Worm (Caenorhabditis elegans) whole organism, young adult: Measurements from ENCODE around the gene Y54G2A.76.

Experiments
- B0019.2 ChIP-seq: fragments of 200-800 bp; sonication (Bioruptor generic); conservative IDR thresholded peaks from 2 replicates; pipeline ENCODE4 v1.3.6; 2022; ENCODE audit warnings: missing genetic modification reagents, missing genetic modification characterization, missing compliant biosample characterization
- F22D6.2 ChIP-seq: sonication (generic microtip); optimal IDR thresholded peaks from 2 replicates; lab custom pipeline; 2016; ENCODE audit warnings: mild to moderate bottlenecking, missing genetic modification characterization, missing compliant biosample characterization
- K12H6.12 ChIP-seq: fragments of 200-800 bp; sonication (Bioruptor generic); optimal IDR thresholded peaks from 2 replicates; lab custom pipeline; 2018; ENCODE audit warnings: mild to moderate bottlenecking, missing genetic modification characterization, missing compliant biosample characterization
- T07F8.4 ChIP-seq: sonication (generic microtip); optimal IDR thresholded peaks from 2 replicates; lab custom pipeline; 2016; ENCODE audit warnings: mild to moderate bottlenecking, missing genetic modification characterization, moderate library complexity, missing compliant biosample characterization
- Y53F4B.3 ChIP-seq: fragments of 200-800 bp; sonication (Bioruptor generic); IDR thresholded peaks from 2 replicates; pipeline ENCODE4 v1.3.6; 2022; ENCODE audit warnings: missing genetic modification reagents, missing genetic modification characterization, missing compliant biosample characterization
- Y53G8AR.9 ChIP-seq: fragments of 200-800 bp; sonication (Bioruptor generic); conservative IDR thresholded peaks from 2 replicates; pipeline ENCODE4 v1.3.6; 2022; ENCODE audit warnings: missing genetic modification reagents, missing genetic modification characterization, missing compliant biosample characterization
- akir-1 ChIP-seq: fragments of 200-800 bp; sonication (Bioruptor generic); optimal IDR thresholded peaks from 2 replicates; lab custom pipeline; 2018; ENCODE audit warnings: mild to moderate bottlenecking, missing genetic modification characterization, moderate library complexity, missing compliant biosample characterization
- ama-1 ChIP-seq, 3 experiments: fragments of 150-350 bp in 1 of 3; sonication (generic microtip) in 2 of 3; optimal IDR thresholded peaks; 2 replicates each; lab custom pipeline; 2014 to 2018; ENCODE audit warnings: missing biosample characterization in 2 of 3, missing genetic modification characterization in 2 of 3, missing genetic modification reagents in 2 of 3
- atf-7 ChIP-seq: sonication (generic microtip); optimal IDR thresholded peaks from 2 replicates; lab custom pipeline; 2017; ENCODE audit warnings: mild to moderate bottlenecking, missing genetic modification characterization, missing compliant biosample characterization
- attf-5 ChIP-seq: fragments of 200-800 bp; sonication (Bioruptor generic); optimal IDR thresholded peaks from 2 replicates; lab custom pipeline; 2018; ENCODE audit warnings: mild to moderate bottlenecking, missing genetic modification characterization, missing compliant biosample characterization
- attf-6 ChIP-seq: fragments of 200-800 bp; sonication (Bioruptor generic); IDR thresholded peaks from 2 replicates; pipeline ENCODE4 v1.3.6; 2022; ENCODE audit warnings: missing genetic modification reagents, missing genetic modification characterization, missing compliant biosample characterization
- ceh-79 ChIP-seq: sonication (generic microtip); optimal IDR thresholded peaks from 2 replicates; lab custom pipeline; 2017; ENCODE audit warnings: mild to moderate bottlenecking, missing genetic modification characterization, missing compliant biosample characterization
- chd-7 ChIP-seq: sonication (generic microtip); optimal IDR thresholded peaks from 2 replicates; lab custom pipeline; 2016; ENCODE audit warnings: mild to moderate bottlenecking, missing genetic modification characterization, moderate library complexity, missing compliant biosample characterization
- dpl-1 ChIP-seq: fragments of 150-350 bp; optimal IDR thresholded peaks from 2 replicates; lab custom pipeline; 2014; ENCODE audit warnings: missing biosample characterization, missing genetic modification reagents, missing genetic modification characterization
- ets-4 ChIP-seq: fragments of 200-800 bp; sonication (Bioruptor generic); optimal IDR thresholded peaks from 2 replicates; lab custom pipeline; 2018; ENCODE audit warnings: mild to moderate bottlenecking, missing genetic modification characterization, missing compliant biosample characterization
- fkh-3 ChIP-seq: sonication (generic microtip); optimal IDR thresholded peaks from 2 replicates; lab custom pipeline; 2016; ENCODE audit warnings: mild to moderate bottlenecking, missing genetic modification characterization, missing compliant biosample characterization
- lag-1 ChIP-seq: fragments of 200-800 bp; sonication (Bioruptor generic); IDR thresholded peaks from 2 replicates; pipeline ENCODE4 v1.3.6; 2022; ENCODE audit warnings: missing genetic modification reagents, missing genetic modification characterization, missing compliant biosample characterization
- let-526 ChIP-seq: fragments of 200-800 bp; sonication (Bioruptor generic); IDR thresholded peaks from 2 replicates; pipeline ENCODE4 v1.3.6; 2022; ENCODE audit warnings: missing genetic modification reagents, missing genetic modification characterization, missing compliant biosample characterization
- let-607 ChIP-seq, 2 experiments: fragments of 200-800 bp in 1 of 2; sonication (Bioruptor generic) in 1 of 2; sonication (generic microtip) in 1 of 2; optimal IDR thresholded peaks; 2 replicates each; lab custom pipeline; 2016 to 2018; ENCODE audit warnings: mild to moderate bottlenecking in 2 of 2, missing compliant biosample characterization in 2 of 2, missing genetic modification characterization in 2 of 2, moderate library complexity in 2 of 2, missing genotype in 1 of 2
- lsl-1 ChIP-seq: fragments of 200-800 bp; sonication (Bioruptor generic); optimal IDR thresholded peaks from 2 replicates; lab custom pipeline; 2018; ENCODE audit warnings: mild to moderate bottlenecking, missing genetic modification characterization, moderate library complexity, missing compliant biosample characterization
- madf-3 ChIP-seq: fragments of 200-800 bp; sonication (Bioruptor generic); IDR thresholded peaks from 2 replicates; pipeline ENCODE4 v1.3.6; 2022; ENCODE audit warnings: missing genetic modification reagents, missing genetic modification characterization, missing compliant biosample characterization
- mes-4 ChIP-seq: sonication (generic microtip); optimal IDR thresholded peaks from 2 replicates; lab custom pipeline; 2016; ENCODE audit warnings: missing genotype, missing genetic modification characterization, missing compliant biosample characterization
- nhr-80 ChIP-seq: sonication (generic microtip); optimal IDR thresholded peaks from 2 replicates; lab custom pipeline; 2016; ENCODE audit warnings: missing genetic modification characterization, missing compliant biosample characterization
- nhr-90 ChIP-seq: sonication (generic microtip); optimal IDR thresholded peaks from 2 replicates; lab custom pipeline; 2016; ENCODE audit warnings: missing genotype, mild to moderate bottlenecking, missing genetic modification characterization, missing compliant biosample characterization
- pbrm-1 ChIP-seq: fragments of 200-800 bp; sonication (Bioruptor generic); IDR thresholded peaks from 2 replicates; pipeline ENCODE4 v1.3.6; 2022; ENCODE audit warnings: missing genetic modification reagents, missing genetic modification characterization, missing compliant biosample characterization
- pha-4 ChIP-seq: fragments of 150-350 bp; sonication (generic microtip); optimal IDR thresholded peaks from 2 replicates; lab custom pipeline; 2014; ENCODE audit warnings: missing biosample characterization, missing genetic modification reagents, missing genetic modification characterization
- sdz-38 ChIP-seq: sonication (generic microtip); optimal IDR thresholded peaks from 2 replicates; lab custom pipeline; 2016; ENCODE audit warnings: missing genotype, missing genetic modification characterization, missing compliant biosample characterization
- sea-2 ChIP-seq: fragments of 200-800 bp; sonication (Bioruptor generic); IDR thresholded peaks from 2 replicates; pipeline ENCODE4 v1.3.6; 2022; ENCODE audit warnings: missing genetic modification characterization, missing compliant biosample characterization
- snpc-1.1 ChIP-seq: sonication (generic microtip); optimal IDR thresholded peaks from 2 replicates; lab custom pipeline; 2017; ENCODE audit warnings: missing genetic modification characterization, mild to moderate bottlenecking, missing compliant biosample characterization, antibody characterized with exemption, moderate library complexity, missing genotype, missing genetic modification reagents; ENCODE audit not compliant: insufficient read depth
- snpc-3.4 ChIP-seq: sonication (generic microtip); optimal IDR thresholded peaks from 2 replicates; lab custom pipeline; 2017; ENCODE audit warnings: missing genetic modification characterization, mild to moderate bottlenecking, missing compliant biosample characterization, antibody characterized with exemption, moderate library complexity, missing genotype, missing genetic modification reagents
- snpc-4 ChIP-seq, 5 experiments: fragments of 150-350 bp in 1 of 5; sonication (generic microtip) in 4 of 5; optimal IDR thresholded peaks; 2 replicates each; lab custom pipeline; 2014 to 2018; ENCODE audit warnings: missing genetic modification characterization in 5 of 5, missing biosample characterization in 3 of 5, antibody characterized with exemption in 2 of 5, mild to moderate bottlenecking in 2 of 5, missing compliant biosample characterization in 2 of 5, missing genotype in 2 of 5, moderate library complexity in 2 of 5, missing genetic modification reagents in 1 of 5
- tbp1 ChIP-seq: fragments of 200-800 bp; sonication (Bioruptor generic); optimal IDR thresholded peaks from 2 replicates; lab custom pipeline; 2018; ENCODE audit warnings: mild to moderate bottlenecking, missing genetic modification characterization, missing compliant biosample characterization
- tlf-1 ChIP-seq: fragments of 200-800 bp; sonication (Bioruptor generic); optimal IDR thresholded peaks from 2 replicates; lab custom pipeline; 2018; ENCODE audit warnings: mild to moderate bottlenecking, missing genetic modification characterization, missing compliant biosample characterization
- unc-62 ChIP-seq: fragments of 150-350 bp; optimal IDR thresholded peaks from 2 replicates; lab custom pipeline; 2014; ENCODE audit warnings: missing biosample characterization, missing genetic modification reagents, missing genetic modification characterization
- xnd-1 ChIP-seq: sonication (generic microtip); optimal IDR thresholded peaks from 2 replicates; lab custom pipeline; 2016; ENCODE audit warnings: missing genotype, missing genetic modification reagents, missing genetic modification characterization, missing compliant biosample characterization
- zfh-2 ChIP-seq: fragments of 200-800 bp; sonication (Bioruptor generic); conservative IDR thresholded peaks from 2 replicates; pipeline ENCODE4 v1.3.6; 2022; ENCODE audit warnings: missing genetic modification reagents, missing genetic modification characterization, missing compliant biosample characterization
- ztf-22 ChIP-seq: fragments of 200-800 bp; sonication (Bioruptor generic); optimal IDR thresholded peaks from 2 replicates; lab custom pipeline; 2018; ENCODE audit warnings: mild to moderate bottlenecking, missing genetic modification characterization, moderate library complexity, missing compliant biosample characterization
- ztf-28 ChIP-seq: fragments of 200-800 bp; sonication (Bioruptor generic); IDR thresholded peaks from 2 replicates; pipeline ENCODE4 v1.3.6; 2022; ENCODE audit warnings: missing genetic modification reagents, missing genetic modification characterization, missing compliant biosample characterization

Gene Y54G2A.76

DNA sequence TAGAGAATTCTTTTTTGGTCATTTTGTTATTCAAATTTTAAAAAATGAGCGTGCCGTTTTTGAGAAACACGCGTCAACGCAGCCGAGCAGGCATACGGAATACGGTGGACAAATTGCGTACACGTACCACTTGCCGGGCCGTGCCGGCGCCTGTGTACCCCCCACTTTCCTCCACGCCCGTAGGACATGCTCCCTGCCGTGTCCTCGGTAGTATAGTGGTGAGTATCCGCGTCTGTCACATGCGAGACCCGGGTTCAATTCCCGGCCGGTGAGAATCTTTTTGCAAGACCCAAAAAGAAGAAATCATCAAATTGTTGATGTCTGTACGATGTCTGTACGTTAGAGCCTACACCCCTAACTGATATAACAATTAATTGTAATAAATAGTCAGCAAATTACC, 1.1 kb upstream of the Y54G2A.76 start (continued):
- TF ChIP-seq tlf-1 (GFP tag; lab: Kevin White, UChicago) (no peak), snpc-3.4 (tag; lab: Kevin White, UChicago) (no peak), unc-62 (no peak), attf-5 (GFP tag; lab: Kevin White, UChicago) (no peak), lsl-1 (GFP tag; lab: Kevin White, UChicago) (peak; percentile 7), ets-4 (GFP tag; lab: Kevin White, UChicago) (no peak), sdz-38 (tag; lab: Kevin White, UChicago) (no peak), sea-2 (GFP tag; lab: Robert Waterston, UW) (no peak), mes-4 (tag; lab: Kevin White, UChicago) (peak; percentile 26), pha-4 (tag; lab: Kevin White, UChicago) (no peak), Y53F4B.3 (no peak), ztf-22 (GFP tag; lab: Kevin White, UChicago) (no peak), nhr-80 (no peak), F22D6.2 (tag; lab: Kevin White, UChicago) (no peak), snpc-1.1 (tag; lab: Kevin White, UChicago) (no peak), tbp1 (GFP tag; lab: Kevin White, UChicago) (peak; percentile 89), nhr-90 (tag; lab: Kevin White, UChicago) (peak; percentile 24)

DNA sequence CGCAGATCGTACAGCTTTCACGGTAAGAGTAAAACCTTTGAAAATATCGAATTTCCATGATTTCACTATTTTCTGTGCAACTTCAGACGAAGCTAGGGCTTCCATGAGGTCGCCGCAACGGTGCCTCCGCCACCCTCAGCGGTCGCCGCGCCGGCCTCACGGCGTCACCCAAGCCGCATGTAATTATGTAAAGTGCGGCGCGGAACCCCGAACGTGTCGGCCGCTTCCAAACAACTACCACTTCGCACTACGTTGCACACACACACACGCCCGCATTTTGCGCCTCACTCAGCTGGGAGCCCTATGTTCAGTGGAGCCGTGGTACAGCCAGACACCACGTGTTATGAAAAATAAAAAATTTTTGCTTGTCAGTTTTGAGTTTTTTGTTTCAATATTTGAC, 7.8 kb downstream of the Y54G2A.76 start:
- TF ChIP-seq attf-5 (GFP tag; lab: Kevin White, UChicago): no peak
- TF ChIP-seq lag-1 (GFP tag; lab: Robert Waterston, UW): no peak
- no peak for TF ChIP-seq ztf-28 (GFP tag; lab: Robert Waterston, UW)
- no peak for TF ChIP-seq xnd-1
- no peak for TF ChIP-seq dpl-1
- no peak for TF ChIP-seq pbrm-1 (GFP tag; lab: Robert Waterston, UW)
- peak; percentile 12 for TF ChIP-seq chd-7
- no peak for TF ChIP-seq B0019.2 (GFP tag; lab: Robert Waterston, UW)
- peak; percentile 79 for TF ChIP-seq zfh-2 (GFP tag; lab: Robert Waterston, UW)
- TF ChIP-seq snpc-4 (GFP tag; optimal IDR thresholded peaks at IDR 0.05; lab: Kevin White, UChicago): no peak
- peak in 2 of 4 experiments; percentile 65 to 88 for TF ChIP-seq snpc-4 (tag; optimal IDR thresholded peaks at IDR 0.05; lab: Kevin White, UChicago)
- TF ChIP-seq K12H6.12 (tag; lab: Kevin White, UChicago): no peak

DNA sequence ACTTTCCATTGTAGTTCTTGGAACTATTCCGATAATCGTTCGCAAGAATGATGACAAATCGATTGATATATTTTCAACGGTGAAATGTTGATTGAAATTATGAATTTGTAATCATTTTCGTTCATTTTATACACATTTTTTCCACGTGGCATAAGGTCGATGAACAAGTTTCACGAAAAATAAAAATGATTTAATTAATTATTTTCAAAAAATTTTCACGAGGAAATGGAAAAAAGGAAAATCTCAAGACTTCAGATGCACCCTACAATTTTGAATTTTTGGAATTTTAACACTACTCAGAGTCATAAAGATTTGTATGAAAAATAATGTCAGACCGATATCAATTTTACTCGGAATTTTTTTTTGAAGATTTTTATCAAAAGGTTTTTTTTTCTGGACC, 10.4 kb downstream of the Y54G2A.76 start, which contains the start of gene Y54G2A.13:
TSS of gene Y54G2A.13 (minus strand) at position 101 of the 400 bp plus-strand sequence.
- TF ChIP-seq Y53G8AR.9 (GFP tag; lab: Robert Waterston, UW) (no peak), K12H6.12 (tag; lab: Kevin White, UChicago) (no peak), fkh-3 (tag; lab: Kevin White, UChicago) (no peak), ama-1 (optimal IDR thresholded peaks at IDR 0.05; lab: Kevin White, UChicago) (no peak), ama-1 (GFP tag; optimal IDR thresholded peaks at IDR 0.05; lab: Kevin White, UChicago) (no peak), attf-6 (GFP tag; lab: Robert Waterston, UW) (no peak), unc-62 (no peak), xnd-1 (no peak), let-607 (tag; optimal IDR thresholded peaks at IDR 0.05; lab: Kevin White, UChicago) (no peak), atf-7 (tag; lab: Kevin White, UChicago) (no peak), mes-4 (tag; lab: Kevin White, UChicago) (no peak), T07F8.4 (tag; lab: Kevin White, UChicago) (no peak), madf-3 (GFP tag; lab: Robert Waterston, UW) (no peak), ceh-79 (tag; lab: Kevin White, UChicago) (no peak), let-526 (GFP tag; lab: Robert Waterston, UW) (no peak), akir-1 (GFP tag; lab: Kevin White, UChicago) (no peak)
